Fruit fly (Drosophila melanogaster) whole organism, wandering third instar larva: ENCODE results near the gene CG4596.

Experiments used
- Abd-B ChIP-seq: fragments of >200 bp; optimal IDR thresholded peaks from 2 replicates; lab custom pipeline; 2017; ENCODE audit warnings: missing biosample characterization, missing genetic modification characterization
- Hr78 ChIP-seq: fragments of >200 bp; optimal IDR thresholded peaks from 2 replicates; lab custom pipeline; 2017; ENCODE audit warnings: missing biosample characterization, missing genetic modification characterization
- Sp1 ChIP-seq: fragments of 200-800 bp; sonication (Bioruptor generic); optimal IDR thresholded peaks from 3 replicates; lab custom pipeline; 2019; ENCODE audit warnings: missing biosample characterization, mild to moderate bottlenecking, missing genetic modification characterization, moderate library complexity
- h ChIP-seq: fragments of 200-800 bp; sonication (Bioruptor generic); optimal IDR thresholded peaks from 3 replicates; lab custom pipeline; 2016; ENCODE audit warnings: missing biosample characterization, mild to moderate bottlenecking, missing genetic modification characterization
- lola ChIP-seq: fragments of >200 bp; optimal IDR thresholded peaks from 2 replicates; lab custom pipeline; 2017; ENCODE audit warnings: missing biosample characterization, missing genetic modification characterization
- psq ChIP-seq: fragments of 200-800 bp; sonication (Bioruptor generic); optimal IDR thresholded peaks from 3 replicates; lab custom pipeline; 2017; ENCODE audit warnings: missing biosample characterization, mild to moderate bottlenecking, missing genetic modification characterization, moderate library complexity
- tai ChIP-seq: sonication (Bioruptor generic); optimal IDR thresholded peaks from 2 replicates; lab custom pipeline; 2016; ENCODE audit warnings: missing biosample characterization, missing genetic modification characterization
- usp ChIP-seq: fragments of >200 bp; optimal IDR thresholded peaks from 2 replicates; lab custom pipeline; 2017; ENCODE audit warnings: missing biosample characterization, missing genetic modification characterization

- TF ChIP-seq usp (GFP tag; lab: Kevin White, UChicago) (no peak), h (GFP tag; lab: Kevin White, UChicago) (no peak), Sp1 (GFP tag; lab: Kevin White, UChicago) (no peak), lola (GFP tag; lab: Kevin White, UChicago) (no peak), psq (GFP tag; lab: Kevin White, UChicago) (no peak), Hr78 (no peak), tai (GFP tag; lab: Kevin White, UChicago) (no peak), Abd-B (GFP tag; lab: Kevin White, UChicago) (no peak)
Observed at dm6 chr3R:10884678-10885421, 12.0 kb downstream of the CG4596 start, which contains the start of gene CG14696.
